Worm (Caenorhabditis elegans) whole organism, L1 larva: ENCODE measurements around the gene Y4C6B.2.

Source experiments
- C04F5.9 ChIP-seq: sonication (generic microtip); optimal IDR thresholded peaks from 2 replicates; lab custom pipeline; 2016; ENCODE audit warnings: missing genetic modification characterization, missing compliant biosample characterization
- alr-1 ChIP-seq: fragments of 200-800 bp; sonication (Bioruptor generic); optimal IDR thresholded peaks from 2 replicates; lab custom pipeline; 2018; ENCODE audit warnings: borderline replicate concordance, mild to moderate bottlenecking, missing genetic modification characterization, missing compliant biosample characterization
- aly-2 ChIP-seq: fragments of 150-350 bp; optimal IDR thresholded peaks from 2 replicates; lab custom pipeline; 2014; ENCODE audit warnings: missing biosample characterization, missing genetic modification characterization
- dpl-1 ChIP-seq, 3 experiments: fragments of 150-350 bp in 2 of 3; sonication (generic microtip) in 1 of 3; optimal IDR thresholded peaks; 2 replicates each; lab custom pipeline; 2014 to 2017; ENCODE audit warnings: missing biosample characterization in 3 of 3, missing genetic modification characterization in 3 of 3, missing genetic modification reagents in 3 of 3
- lin-13 ChIP-seq: fragments of 150-350 bp; optimal IDR thresholded peaks from 2 replicates; lab custom pipeline; 2014; ENCODE audit warnings: missing biosample characterization, missing genetic modification reagents, missing genetic modification characterization
- lin-35 ChIP-seq, 2 experiments: fragments of 150-350 bp; optimal IDR thresholded peaks; 2 replicates each; lab custom pipeline; 2014; ENCODE audit warnings: missing biosample characterization in 2 of 2, missing genetic modification characterization in 2 of 2, missing genetic modification reagents in 2 of 2
- snpc-4 ChIP-seq: fragments of 150-350 bp; optimal IDR thresholded peaks from 2 replicates; lab custom pipeline; 2014; ENCODE audit warnings: missing biosample characterization, missing genetic modification characterization

DNA sequence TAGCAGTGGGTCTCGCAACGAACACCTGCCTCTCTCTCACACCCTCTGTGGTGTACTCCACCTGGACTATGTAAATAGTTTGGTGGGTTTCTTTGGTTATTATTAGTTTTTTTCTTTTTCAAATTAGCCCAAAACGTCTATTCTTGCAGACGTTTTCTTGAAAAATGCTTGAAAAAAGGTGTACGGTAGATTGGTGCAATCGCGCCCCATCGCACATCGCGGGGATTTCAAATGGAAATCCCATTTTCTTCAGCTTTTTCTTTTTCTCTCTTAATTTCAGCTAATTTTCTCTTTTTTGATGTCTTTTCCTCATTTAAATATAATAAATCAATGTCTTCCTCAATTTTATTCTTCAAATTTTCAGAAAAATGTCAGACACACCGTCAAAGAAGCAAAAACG lies 14.8 kb downstream of the Y4C6B.2 start, which contains the start of gene Y4C6B.1:
- TF ChIP-seq lin-13 (GFP tag; lab: Kevin White, UChicago), result no peak
- TF ChIP-seq aly-2 (tag; lab: Kevin White, UChicago), result no peak
- TF ChIP-seq C04F5.9, result no peak
- TF ChIP-seq dpl-1 (GFP tag; optimal IDR thresholded peaks at IDR 0.05; lab: Kevin White, UChicago), result peak; percentile 21 to 74 (median 53)
- no peak for TF ChIP-seq snpc-4 (tag; lab: Kevin White, UChicago)
- TF ChIP-seq alr-1, result no peak
- TF ChIP-seq lin-35 (GFP tag; optimal IDR thresholded peaks at IDR 0.05; lab: Kevin White, UChicago), result peak; percentile 3 to 74
